Fruit fly (Drosophila melanogaster) whole organism, embryonic: Measurements from ENCODE around the gene Cyp4g15.
A peak's percentile ranks its signal among the peaks of the same experiment; 100 is the strongest.

ENCODE experiments used
- Aef1 ChIP-seq: fragments of 200-800 bp; sonication (Bioruptor generic); IDR thresholded peaks from 3 replicates; pipeline ENCODE4 v1.3.6; 2022; ENCODE audit warnings: missing biosample characterization, missing genetic modification characterization
- CG12104 ChIP-seq: fragments of 200-800 bp; sonication (Bioruptor generic); optimal IDR thresholded peaks from 3 replicates; lab custom pipeline; 2016; ENCODE audit warnings: missing biosample characterization, missing genetic modification characterization
- CG12391 ChIP-seq: fragments of 200-800 bp; sonication (Bioruptor generic); optimal IDR thresholded peaks from 3 replicates; lab custom pipeline; 2018; ENCODE audit warnings: missing biosample characterization, mild to moderate bottlenecking, missing genetic modification characterization, moderate library complexity
- CG12744 ChIP-seq: fragments of 200-800 bp; sonication (Bioruptor generic); optimal IDR thresholded peaks from 2 replicates; lab custom pipeline; 2016; ENCODE audit warnings: missing biosample characterization, missing genetic modification characterization
- CG14050 ChIP-seq: fragments of 200-800 bp; sonication (Bioruptor generic); IDR thresholded peaks from 3 replicates; pipeline ENCODE4 v1.3.6; 2022; ENCODE audit warnings: missing biosample characterization, missing genetic modification characterization
- CG14965 ChIP-seq: fragments of 200-800 bp; sonication (Bioruptor generic); optimal IDR thresholded peaks from 2 replicates; lab custom pipeline; 2016; ENCODE audit warnings: missing biosample characterization, missing genetic modification characterization, borderline replicate concordance
- CG15601 ChIP-seq: fragments of 200-800 bp; sonication (Bioruptor generic); optimal IDR thresholded peaks from 3 replicates; lab custom pipeline; 2019; ENCODE audit warnings: missing biosample characterization, mild to moderate bottlenecking, missing genetic modification characterization, moderate library complexity
- CG16815 ChIP-seq: fragments of 200-800 bp; sonication (Bioruptor generic); optimal IDR thresholded peaks from 3 replicates; lab custom pipeline; 2017; ENCODE audit warnings: missing biosample characterization, mild to moderate bottlenecking, missing genetic modification characterization
- CG17186 ChIP-seq: fragments of 200-800 bp; sonication (Bioruptor generic); optimal IDR thresholded peaks from 3 replicates; lab custom pipeline; 2017; ENCODE audit warnings: missing biosample characterization, missing genetic modification reagents, missing genetic modification characterization
- CG17912 ChIP-seq: fragments of 200-800 bp; sonication (Bioruptor generic); optimal IDR thresholded peaks from 2 replicates; lab custom pipeline; 2018; ENCODE audit warnings: missing biosample characterization, mild to moderate bottlenecking, missing genetic modification characterization
- CG18476 ChIP-seq: fragments of 200-800 bp; sonication (Bioruptor generic); optimal IDR thresholded peaks from 2 replicates; lab custom pipeline; 2016; ENCODE audit warnings: missing biosample characterization, mild to moderate bottlenecking, missing genetic modification characterization
- CG18599 ChIP-seq: fragments of 200-800 bp; sonication (Bioruptor generic); optimal IDR thresholded peaks from 3 replicates; lab custom pipeline; 2017; ENCODE audit warnings: missing biosample characterization, missing genetic modification characterization, mild to moderate bottlenecking, moderate library complexity, missing genetic modification reagents
- CG30403 ChIP-seq: fragments of 200-800 bp; sonication (Bioruptor generic); optimal IDR thresholded peaks from 3 replicates; lab custom pipeline; 2016; ENCODE audit warnings: missing biosample characterization, missing genetic modification characterization
- CG32532 ChIP-seq: fragments of 200-800 bp; sonication (Bioruptor generic); IDR thresholded peaks from 2 replicates; pipeline ENCODE4 v1.3.6; 2022; ENCODE audit warnings: missing biosample characterization, missing genetic modification characterization
- CG5180 ChIP-seq: fragments of 200-800 bp; sonication (Bioruptor generic); optimal IDR thresholded peaks from 3 replicates; lab custom pipeline; 2017; ENCODE audit warnings: missing biosample characterization, missing genetic modification characterization, mild to moderate bottlenecking, moderate library complexity, missing genetic modification reagents
- CG6254 ChIP-seq: fragments of 200-800 bp; sonication (Bioruptor generic); optimal IDR thresholded peaks from 3 replicates; lab custom pipeline; 2017; ENCODE audit warnings: mild to moderate bottlenecking, missing biosample characterization, missing genetic modification reagents, missing genetic modification characterization
- CG6765 ChIP-seq: fragments of 200-800 bp; sonication (Bioruptor generic); optimal IDR thresholded peaks from 3 replicates; lab custom pipeline; 2017; ENCODE audit warnings: missing biosample characterization, mild to moderate bottlenecking, missing genetic modification characterization
- CG6791 ChIP-seq: fragments of 200-800 bp; sonication (Bioruptor generic); IDR thresholded peaks from 3 replicates; pipeline ENCODE4 v1.3.6; 2022; ENCODE audit warnings: missing biosample characterization, missing genetic modification characterization; ENCODE audit not compliant: partially characterized antibody
- CG7271 ChIP-seq: fragments of 200-800 bp; sonication (Bioruptor generic); optimal IDR thresholded peaks from 2 replicates; lab custom pipeline; 2018; ENCODE audit warnings: missing biosample characterization, mild to moderate bottlenecking, missing genetic modification characterization, moderate library complexity
- CG7963 ChIP-seq: fragments of 200-800 bp; sonication (Bioruptor generic); IDR thresholded peaks from 3 replicates; pipeline ENCODE4 v1.3.6; 2022; ENCODE audit warnings: missing biosample characterization, missing genetic modification characterization; ENCODE audit not compliant: partially characterized antibody
- CG7987 ChIP-seq: fragments of 200-800 bp; sonication (Bioruptor generic); optimal IDR thresholded peaks from 2 replicates; lab custom pipeline; 2018; ENCODE audit warnings: missing biosample characterization, mild to moderate bottlenecking, missing genetic modification characterization, moderate library complexity
- Dad ChIP-seq: fragments of 200-800 bp; sonication (Bioruptor generic); optimal IDR thresholded peaks from 3 replicates; lab custom pipeline; 2016; ENCODE audit warnings: missing biosample characterization, missing genetic modification characterization
- Deaf1 ChIP-seq: fragments of 200-800 bp; optimal IDR thresholded peaks from 3 replicates; lab custom pipeline; 2019; ENCODE audit warnings: missing biosample characterization, mild to moderate bottlenecking, missing genetic modification characterization, moderate library complexity
- Doc2 ChIP-seq: fragments of 200-800 bp; sonication (Bioruptor generic); IDR thresholded peaks from 2 replicates; pipeline ENCODE4 v1.3.6; 2022; ENCODE audit warnings: missing biosample characterization, missing genetic modification characterization
- Fer1 ChIP-seq: fragments of 200-800 bp; sonication (Bioruptor generic); optimal IDR thresholded peaks from 2 replicates; lab custom pipeline; 2017; ENCODE audit warnings: missing biosample characterization, mild to moderate bottlenecking, missing genetic modification characterization
- Sin3A ChIP-seq: fragments of >200 bp; optimal IDR thresholded peaks from 2 replicates; lab custom pipeline; 2018
- Sry-δ ChIP-seq: fragments of 200-800 bp; sonication (Bioruptor generic); optimal IDR thresholded peaks from 2 replicates; lab custom pipeline; 2016; ENCODE audit warnings: missing biosample characterization, missing genetic modification characterization
- Xbp1 ChIP-seq: fragments of 200-800 bp; sonication (Bioruptor generic); optimal IDR thresholded peaks from 3 replicates; lab custom pipeline; 2016; ENCODE audit warnings: missing biosample characterization, mild to moderate bottlenecking, missing genetic modification characterization
- bbx ChIP-seq: fragments of 200-800 bp; sonication (Bioruptor generic); IDR thresholded peaks from 2 replicates; pipeline ENCODE4 v1.3.6; 2022; ENCODE audit warnings: missing biosample characterization, missing genetic modification characterization; ENCODE audit not compliant: partially characterized antibody
- fd64A ChIP-seq: fragments of 200-800 bp; sonication (Bioruptor generic); optimal IDR thresholded peaks from 3 replicates; lab custom pipeline; 2018; ENCODE audit warnings: missing biosample characterization, mild to moderate bottlenecking, missing genetic modification characterization
- fd96Cb ChIP-seq: fragments of 200-800 bp; sonication (Bioruptor generic); optimal IDR thresholded peaks from 2 replicates; lab custom pipeline; 2018; ENCODE audit warnings: missing biosample characterization, mild to moderate bottlenecking, missing genetic modification characterization, moderate library complexity
- jumu ChIP-seq: fragments of 200-800 bp; sonication (Bioruptor generic); optimal IDR thresholded peaks from 3 replicates; lab custom pipeline; 2016; ENCODE audit warnings: missing biosample characterization, missing genetic modification characterization
- kah ChIP-seq: fragments of 200-800 bp; sonication (Bioruptor generic); optimal IDR thresholded peaks from 2 replicates; lab custom pipeline; 2018; ENCODE audit warnings: missing biosample characterization, mild to moderate bottlenecking, missing genetic modification characterization
- klu ChIP-seq: fragments of 200-800 bp; sonication (Bioruptor generic); IDR thresholded peaks from 2 replicates; pipeline ENCODE4 v1.3.6; 2022; ENCODE audit warnings: missing biosample characterization, missing genetic modification characterization
- lola ChIP-seq, 3 experiments: fragments of >200 bp in 2 of 3; fragments of 200-800 bp in 1 of 3; sonication (Bioruptor generic) in 1 of 3; optimal IDR thresholded peaks; 2 replicates each; lab custom pipeline; 2017 to 2019; ENCODE audit warnings: missing biosample characterization in 3 of 3, missing genetic modification characterization in 3 of 3, mild to moderate bottlenecking in 1 of 3, moderate library complexity in 1 of 3
- mam ChIP-seq: fragments of 200-800 bp; sonication (Bioruptor generic); optimal IDR thresholded peaks from 3 replicates; lab custom pipeline; 2016; ENCODE audit warnings: missing biosample characterization, missing genetic modification characterization
- mirr ChIP-seq: fragments of 200-800 bp; sonication (Bioruptor generic); optimal IDR thresholded peaks from 3 replicates; lab custom pipeline; 2018; ENCODE audit warnings: missing biosample characterization, mild to moderate bottlenecking, missing genetic modification characterization
- nom ChIP-seq: fragments of 200-800 bp; sonication (Bioruptor generic); optimal IDR thresholded peaks from 2 replicates; lab custom pipeline; 2017; ENCODE audit warnings: missing biosample characterization, missing genetic modification characterization, mild to moderate bottlenecking, moderate library complexity, missing genetic modification reagents
- pb ChIP-seq: fragments of 200-800 bp; sonication (Bioruptor generic); optimal IDR thresholded peaks from 3 replicates; lab custom pipeline; 2016; ENCODE audit warnings: missing biosample characterization, missing genetic modification characterization
- pita ChIP-seq: fragments of 200-800 bp; sonication (Bioruptor generic); optimal IDR thresholded peaks from 2 replicates; lab custom pipeline; 2017; ENCODE audit warnings: missing biosample characterization, mild to moderate bottlenecking, missing genetic modification characterization
- sc ChIP-seq, 3 experiments: fragments of >200 bp in 2 of 3; fragments of 200-800 bp in 1 of 3; sonication (Bioruptor generic) in 1 of 3; optimal IDR thresholded peaks; 2 replicates in 2 of 3; 3 replicates in 1 of 3; lab custom pipeline; 2017; ENCODE audit warnings: mild to moderate bottlenecking in 1 of 3, missing biosample characterization in 1 of 3, missing genetic modification characterization in 1 of 3, missing genetic modification reagents in 1 of 3
- tio ChIP-seq: fragments of 200-800 bp; sonication (Bioruptor generic); optimal IDR thresholded peaks from 2 replicates; lab custom pipeline; 2017; ENCODE audit warnings: missing biosample characterization, missing genetic modification characterization, inconsistent platforms
- trh ChIP-seq: fragments of 200-800 bp; sonication (Bioruptor generic); optimal IDR thresholded peaks from 2 replicates; lab custom pipeline; 2016; ENCODE audit warnings: missing biosample characterization, missing genetic modification characterization
- tup ChIP-seq: fragments of 200-800 bp; sonication (Bioruptor generic); optimal IDR thresholded peaks from 2 replicates; lab custom pipeline; 2016; ENCODE audit warnings: missing biosample characterization, mild to moderate bottlenecking, missing genetic modification characterization, moderate library complexity
- unc-4 ChIP-seq: fragments of 200-800 bp; sonication (Bioruptor generic); IDR thresholded peaks from 2 replicates; pipeline ENCODE4 v1.3.6; 2022; ENCODE audit warnings: missing biosample characterization, missing genetic modification characterization; ENCODE audit not compliant: partially characterized antibody
- vfl ChIP-seq: fragments of 200-800 bp; sonication (Bioruptor generic); optimal IDR thresholded peaks from 2 replicates; lab custom pipeline; 2016; ENCODE audit warnings: missing biosample characterization, missing genetic modification characterization
- vvl ChIP-seq: fragments of 200-800 bp; sonication (Bioruptor generic); IDR thresholded peaks from 2 replicates; pipeline ENCODE4 v1.3.6; 2022; ENCODE audit warnings: missing biosample characterization, missing genetic modification characterization
- wdn ChIP-seq: fragments of 200-800 bp; sonication (Bioruptor generic); IDR thresholded peaks from 2 replicates; pipeline ENCODE4 v1.3.6; 2022; ENCODE audit warnings: missing biosample characterization, missing genetic modification characterization
- yki ChIP-seq: fragments of >200 bp; optimal IDR thresholded peaks from 3 replicates; lab custom pipeline; 2018
- zf30C ChIP-seq: fragments of 200-800 bp; sonication (Bioruptor generic); optimal IDR thresholded peaks from 3 replicates; lab custom pipeline; 2018; ENCODE audit warnings: missing biosample characterization, mild to moderate bottlenecking, missing genetic modification characterization

Cyp4g15 gene

DNA sequence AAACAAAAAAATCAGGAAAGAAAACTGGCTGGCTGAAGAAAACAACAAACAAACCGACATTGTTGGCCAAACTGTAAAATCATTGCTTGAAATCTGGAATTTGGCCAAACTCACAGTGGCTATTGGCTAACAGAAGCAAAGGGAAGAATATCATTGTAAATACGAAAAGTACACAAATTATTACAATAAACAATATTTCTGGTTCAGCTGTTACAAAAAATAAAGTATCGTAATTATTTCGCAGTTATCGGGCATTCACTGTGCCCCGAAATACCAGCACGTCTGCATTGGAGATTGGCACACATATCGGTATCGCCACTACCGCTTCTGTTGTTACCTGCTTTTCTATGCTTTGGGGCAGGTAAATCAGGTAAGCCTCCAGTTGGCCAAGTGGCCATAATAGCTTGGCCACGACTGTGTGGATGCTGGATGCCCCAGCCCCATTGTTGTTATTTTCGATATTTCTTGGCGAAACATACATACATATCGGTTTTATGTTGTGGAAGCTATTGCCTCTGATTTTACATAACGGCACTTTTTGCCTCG lies 25.8 kb upstream of the Cyp4g15 start (continued):
- no peak for TF ChIP-seq CG17186 (GFP tag; lab: Kevin White, UChicago)
- no peak for TF ChIP-seq CG14965
- TF ChIP-seq CG7963 (GFP tag; lab: Robert Waterston, UW): no peak
- no peak for TF ChIP-seq lola (GFP tag; optimal IDR thresholded peaks at IDR 0.05; lab: Kevin White, UChicago)
- no peak for TF ChIP-seq sc (optimal IDR thresholded peaks at IDR 0.05; lab: Kevin White, UChicago)
- no peak for TF ChIP-seq sc (GFP tag; optimal IDR thresholded peaks at IDR 0.05; lab: Kevin White, UChicago)
- no peak for TF ChIP-seq tup (GFP tag; lab: Kevin White, UChicago)
- no peak for TF ChIP-seq CG18476 (GFP tag; lab: Kevin White, UChicago)
- TF ChIP-seq Deaf1 (tag; lab: Kevin White, UChicago): no peak
- TF ChIP-seq Fer1 (GFP tag; lab: Kevin White, UChicago): peak; percentile 46
- peak; percentile 51 for TF ChIP-seq mam
- TF ChIP-seq CG16815: no peak
- TF ChIP-seq fd64A (GFP tag; lab: Kevin White, UChicago): no peak
- TF ChIP-seq CG17912 (GFP tag; lab: Kevin White, UChicago): no peak
- no peak for TF ChIP-seq trh (GFP tag; lab: Kevin White, UChicago)
- no peak for TF ChIP-seq CG6254 (GFP tag; lab: Kevin White, UChicago)
- no peak for TF ChIP-seq CG7987 (GFP tag; lab: Kevin White, UChicago)
- peak; percentile 50 for TF ChIP-seq CG30403
- TF ChIP-seq CG32532 (GFP tag; lab: Robert Waterston, UW): peak; percentile 73
- no peak for TF ChIP-seq CG6765
- TF ChIP-seq pb (GFP tag; lab: Kevin White, UChicago): no peak
- peak; percentile 31 for TF ChIP-seq tio
- no peak for TF ChIP-seq CG12744 (GFP tag; lab: Kevin White, UChicago)
- TF ChIP-seq unc-4 (GFP tag; lab: Robert Waterston, UW): no peak
- no peak for TF ChIP-seq vfl (GFP tag; lab: Kevin White, UChicago)
- peak; percentile 52; the same call in 1 of the 3 replicates for TF ChIP-seq Aef1 (GFP tag; lab: Robert Waterston, UW)
- no peak for TF ChIP-seq klu (GFP tag; lab: Robert Waterston, UW)
- TF ChIP-seq yki: no peak
- TF ChIP-seq kah (GFP tag; lab: Kevin White, UChicago): peak; percentile 32
- no peak for TF ChIP-seq Dad (GFP tag; lab: Kevin White, UChicago)
- TF ChIP-seq CG15601 (tag; lab: Kevin White, UChicago): no peak
- TF ChIP-seq CG7271 (tag; lab: Kevin White, UChicago): no peak
- no peak for TF ChIP-seq CG6791 (GFP tag; lab: Robert Waterston, UW)
- TF ChIP-seq jumu (GFP tag; lab: Kevin White, UChicago): no peak
- no peak for TF ChIP-seq pita (GFP tag; lab: Kevin White, UChicago)
- no peak for TF ChIP-seq zf30C
- peak; percentile 25 for TF ChIP-seq CG5180 (GFP tag; lab: Kevin White, UChicago)
- peak; percentile 77; the same call in 1 of the 2 replicates for TF ChIP-seq vvl (GFP tag; lab: Robert Waterston, UW)
- no peak for TF ChIP-seq wdn (GFP tag; lab: Robert Waterston, UW)
- TF ChIP-seq Xbp1: peak; percentile 60
- TF ChIP-seq bbx (GFP tag; lab: Robert Waterston, UW): no peak
- no peak for TF ChIP-seq Sin3A (lab: Kevin White, UChicago)
- TF ChIP-seq CG12104 (GFP tag; lab: Kevin White, UChicago): no peak
- TF ChIP-seq Doc2 (GFP tag; lab: Robert Waterston, UW): no peak
- TF ChIP-seq fd96Cb: peak; percentile 2
- peak; percentile 6 for TF ChIP-seq CG12391 (tag; lab: Kevin White, UChicago)
- TF ChIP-seq mirr: peak; percentile 17
- no peak for TF ChIP-seq nom (GFP tag; lab: Kevin White, UChicago)
- TF ChIP-seq CG14050 (GFP tag; lab: Robert Waterston, UW): peak; percentile 42; the same call in 2 of the 3 replicates
- TF ChIP-seq CG18599: peak; percentile 17
- TF ChIP-seq Sry-δ: no peak
